Worm (Caenorhabditis elegans) whole organism, L4 larva: ENCODE measurements around the gene srh-180.

Experiments
- Y105C5A.15 ChIP-seq: fragments of 200-800 bp; sonication (Bioruptor generic); IDR thresholded peaks from 2 replicates; pipeline ENCODE4 v1.3.6; 2022; ENCODE audit warnings: missing genetic modification characterization, missing compliant biosample characterization
- aha-1 ChIP-seq: fragments of 150-350 bp; peaks from one replicate; lab custom pipeline; 2014; ENCODE audit warnings: missing biosample characterization, missing genetic modification characterization
- attf-4 ChIP-seq: sonication (generic microtip); optimal IDR thresholded peaks from 3 replicates; lab custom pipeline; 2017; ENCODE audit warnings: missing biosample characterization, missing genetic modification characterization
- egl-27 ChIP-seq: sonication (generic microtip); optimal IDR thresholded peaks from 3 replicates; lab custom pipeline; 2017; ENCODE audit warnings: missing biosample characterization, missing genetic modification reagents, missing genetic modification characterization
- pqm-1 ChIP-seq: sonication (generic microtip); optimal IDR thresholded peaks from 2 replicates; lab custom pipeline; 2017; ENCODE audit warnings: missing biosample characterization, missing genetic modification characterization
- skn-1 ChIP-seq: fragments of 150-350 bp; optimal IDR thresholded peaks from 2 replicates; lab custom pipeline; 2014; ENCODE audit warnings: missing biosample characterization, missing genetic modification characterization
- ztf-11 ChIP-seq: fragments of 150-350 bp; optimal IDR thresholded peaks from 2 replicates; lab custom pipeline; 2014; ENCODE audit warnings: missing biosample characterization, missing genetic modification characterization
- ztf-7 ChIP-seq: fragments of 150-350 bp; optimal IDR thresholded peaks from 2 replicates; lab custom pipeline; 2014; ENCODE audit warnings: missing biosample characterization, missing genetic modification characterization

DNA sequence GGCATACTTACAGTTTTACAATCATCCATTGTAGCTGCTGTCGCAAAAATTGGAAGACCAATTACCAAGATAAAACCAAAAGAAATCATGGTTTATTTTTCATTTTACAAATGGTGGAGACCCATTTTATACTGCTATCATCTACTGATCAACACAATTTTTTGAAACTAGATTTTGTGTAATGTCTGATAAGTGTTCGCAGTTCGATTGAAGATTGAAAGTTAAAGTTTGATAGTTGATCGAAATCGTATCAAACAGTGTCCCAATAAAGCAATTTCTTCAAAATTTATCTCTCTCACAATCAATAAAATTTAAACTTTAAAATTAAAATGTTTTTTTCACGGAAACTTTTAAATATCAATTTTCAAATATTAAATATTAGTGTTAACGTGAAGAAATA lies 46.2 kb upstream of the srh-180 start, which contains the start of gene T13F3.6:
- no peak for TF ChIP-seq Y105C5A.15 (GFP tag; lab: Robert Waterston, UW)
- no peak for TF ChIP-seq skn-1 (tag; lab: Kevin White, UChicago)
- TF ChIP-seq attf-4 (tag; lab: Kevin White, UChicago): no peak
- no peak for TF ChIP-seq ztf-11 (tag; lab: Kevin White, UChicago)
- TF ChIP-seq pqm-1 (tag; lab: Kevin White, UChicago): no peak
- TF ChIP-seq egl-27: no peak
- no peak for TF ChIP-seq ztf-7
- TF ChIP-seq aha-1 (tag; lab: Kevin White, UChicago): no peak
